Worm (Caenorhabditis elegans): ENCODE results near the gene sprp-4.

DNA sequence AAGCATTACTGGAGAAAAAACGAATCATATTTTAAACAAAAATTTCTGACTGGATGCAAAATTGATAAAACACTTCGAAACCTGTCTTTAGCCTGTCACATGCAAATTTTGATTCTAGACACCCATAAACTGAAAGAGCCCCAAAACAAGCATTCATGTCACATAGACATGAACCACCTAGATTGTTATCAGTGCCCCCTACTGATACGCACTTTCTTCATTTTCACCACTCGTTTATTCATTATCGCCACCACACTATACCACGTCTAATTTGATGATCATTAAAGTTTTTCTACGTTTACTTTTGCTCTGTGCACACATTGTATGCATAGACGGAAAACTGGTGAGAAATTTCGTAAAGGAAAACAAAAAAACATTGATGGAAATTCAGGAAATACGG, 41.5 kb downstream of the sprp-4 start, which contains the start of gene cnnm-2:
- TF ChIP-seq scrt-1 (GFP tag; IDR thresholded peaks at IDR 0.05) (no peak), ama-1 (optimal IDR thresholded peaks at IDR 0.05) (no peak), B0310.2 (tag; optimal IDR thresholded peaks at IDR 0.05) (no peak), tra-4 (tag; optimal IDR thresholded peaks at IDR 0.05) (no peak)
